Worm (Caenorhabditis elegans): ENCODE results near the gene W05H9.4.

Gene W05H9.4

DNA sequence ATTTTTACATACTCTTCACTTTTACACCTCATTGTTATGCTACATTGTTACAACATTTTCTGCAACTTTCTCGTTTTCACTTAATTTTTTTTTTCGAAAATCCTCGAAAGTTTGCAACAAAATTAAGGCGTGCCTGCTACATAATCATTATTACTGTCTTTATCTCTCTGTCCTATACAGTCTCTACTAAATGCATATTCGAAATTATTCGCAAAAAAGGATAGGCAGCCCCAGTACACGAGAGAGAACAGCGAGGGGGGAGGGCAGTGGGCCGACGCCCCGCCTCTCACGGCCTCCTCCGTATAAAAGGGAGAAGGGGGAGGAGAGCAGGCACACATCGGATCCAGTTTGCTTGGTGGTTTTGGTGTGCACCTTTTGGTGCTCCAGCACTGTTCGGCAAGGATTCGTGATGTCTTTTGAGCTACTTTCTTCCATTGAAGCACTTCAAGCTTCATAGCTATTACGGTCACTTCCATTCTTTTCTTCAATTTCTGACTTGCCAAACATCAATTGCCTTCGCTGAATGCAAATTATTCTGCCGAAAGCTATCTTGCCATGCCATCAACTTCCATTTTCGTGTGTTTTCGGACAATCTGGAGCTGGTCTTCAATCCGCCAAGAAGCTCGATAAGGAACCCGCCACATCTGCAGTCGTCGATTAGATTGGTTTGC lies 11.4 kb upstream of the W05H9.4 start (continued):
- TF ChIP-seq lsy-2 (tag; optimal IDR thresholded peaks at IDR 0.05): no peak
- no peak for TF ChIP-seq ceh-43 (GFP tag; optimal IDR thresholded peaks at IDR 0.05)
- no peak for TF ChIP-seq sem-2 (GFP tag; optimal IDR thresholded peaks at IDR 0.05)
- no peak for TF ChIP-seq flh-1 (GFP tag; optimal IDR thresholded peaks at IDR 0.05)
- no peak for TF ChIP-seq nhr-237 (tag; optimal IDR thresholded peaks at IDR 0.05)
- no peak for TF ChIP-seq pha-4 (tag; optimal IDR thresholded peaks at IDR 0.05)

DNA sequence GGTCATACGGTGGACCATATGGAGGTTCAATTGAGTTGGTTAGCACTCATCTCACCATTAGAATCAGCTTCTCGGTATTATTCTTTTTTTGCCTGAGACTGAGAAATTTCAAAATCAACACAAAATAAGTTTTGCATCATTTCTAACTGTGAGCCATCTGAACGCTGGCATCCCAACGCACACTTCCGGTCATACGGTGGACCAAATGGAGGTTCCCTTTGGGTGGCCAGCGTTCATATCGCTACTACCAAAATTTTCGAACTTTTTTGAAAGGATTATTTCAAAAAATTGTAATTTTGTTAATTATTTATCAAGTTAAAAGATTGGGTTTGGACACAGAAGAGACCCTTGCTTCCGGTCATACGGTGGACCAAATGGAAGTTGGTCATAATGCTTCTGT lies 10.7 kb upstream of the W05H9.4 start:
- TF ChIP-seq ces-1 (GFP tag; optimal IDR thresholded peaks at IDR 0.05): no peak
- no peak for TF ChIP-seq hlh-1 (tag; optimal IDR thresholded peaks at IDR 0.05)
- TF ChIP-seq M03D4.4 (tag; optimal IDR thresholded peaks at IDR 0.05): no peak
- TF ChIP-seq tbx-8 (GFP tag; optimal IDR thresholded peaks at IDR 0.05): no peak
- TF ChIP-seq drap-1 (GFP tag; optimal IDR thresholded peaks at IDR 0.05): no peak
- no peak for TF ChIP-seq unc-120 (tag; optimal IDR thresholded peaks at IDR 0.05; ENCODE audit: poor library complexity, severe bottlenecking)
- TF ChIP-seq flh-1 (GFP tag; optimal IDR thresholded peaks at IDR 0.05): no peak
- no peak for TF ChIP-seq elt-1 (tag; optimal IDR thresholded peaks at IDR 0.05; ENCODE audit: borderline replicate concordance, insufficient read depth)
- TF ChIP-seq lin-32 (GFP tag; optimal IDR thresholded peaks at IDR 0.05): no peak
- no peak for TF ChIP-seq ceh-39 (tag; optimal IDR thresholded peaks at IDR 0.05)
- no peak for TF ChIP-seq nhr-28 (tag; optimal IDR thresholded peaks at IDR 0.05)
- no peak for TF ChIP-seq zip-8 (tag; optimal IDR thresholded peaks at IDR 0.05)
- TF ChIP-seq ztf-11 (tag; optimal IDR thresholded peaks at IDR 0.05): no peak
- no peak for TF ChIP-seq mab-5 (tag; optimal IDR thresholded peaks at IDR 0.05)

DNA sequence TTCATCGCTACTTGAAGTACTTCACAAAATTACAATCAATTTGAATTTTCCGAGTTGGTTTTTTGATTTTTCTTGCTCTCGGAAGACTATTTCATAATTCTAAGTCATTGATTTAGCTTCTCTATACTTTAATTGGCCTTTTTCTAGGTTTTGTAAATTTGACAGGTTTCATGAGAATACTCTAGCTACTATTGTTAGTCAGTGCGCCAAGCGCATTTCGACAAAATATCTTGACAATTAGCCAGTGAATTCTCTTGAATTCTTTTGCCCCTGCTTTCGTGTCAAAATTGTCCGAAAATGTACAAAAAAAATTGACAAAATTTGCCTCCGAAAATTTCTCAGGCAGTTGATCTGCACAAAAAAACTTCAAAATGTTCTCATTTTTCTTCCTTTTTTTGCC lies 10.3 kb upstream of the W05H9.4 start:
- TF ChIP-seq sem-2 (GFP tag; optimal IDR thresholded peaks at IDR 0.05) (no peak), sptf-1 (tag; optimal IDR thresholded peaks at IDR 0.05) (no peak), ceh-83 (GFP tag; optimal IDR thresholded peaks at IDR 0.05) (no peak)

DNA sequence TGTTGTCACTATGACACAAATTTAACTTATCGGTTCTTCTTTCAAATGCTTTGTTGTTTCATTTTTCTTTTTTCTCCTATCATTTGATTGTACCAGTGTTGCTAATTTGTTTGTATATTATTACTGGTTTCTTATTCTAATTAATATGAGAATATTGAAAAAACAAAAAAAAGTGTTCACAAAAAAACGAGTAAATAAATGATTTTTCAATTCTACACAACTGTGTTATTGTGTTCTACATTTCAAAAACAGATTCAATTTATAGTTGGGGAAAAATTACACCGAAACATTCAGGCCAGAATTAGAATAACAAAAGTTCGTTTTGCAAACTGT lies 9.9 kb upstream of the W05H9.4 start:
- TF ChIP-seq cnd-1 (tag; optimal IDR thresholded peaks at IDR 0.05) (no peak), zip-8 (tag; optimal IDR thresholded peaks at IDR 0.05) (no peak)

DNA sequence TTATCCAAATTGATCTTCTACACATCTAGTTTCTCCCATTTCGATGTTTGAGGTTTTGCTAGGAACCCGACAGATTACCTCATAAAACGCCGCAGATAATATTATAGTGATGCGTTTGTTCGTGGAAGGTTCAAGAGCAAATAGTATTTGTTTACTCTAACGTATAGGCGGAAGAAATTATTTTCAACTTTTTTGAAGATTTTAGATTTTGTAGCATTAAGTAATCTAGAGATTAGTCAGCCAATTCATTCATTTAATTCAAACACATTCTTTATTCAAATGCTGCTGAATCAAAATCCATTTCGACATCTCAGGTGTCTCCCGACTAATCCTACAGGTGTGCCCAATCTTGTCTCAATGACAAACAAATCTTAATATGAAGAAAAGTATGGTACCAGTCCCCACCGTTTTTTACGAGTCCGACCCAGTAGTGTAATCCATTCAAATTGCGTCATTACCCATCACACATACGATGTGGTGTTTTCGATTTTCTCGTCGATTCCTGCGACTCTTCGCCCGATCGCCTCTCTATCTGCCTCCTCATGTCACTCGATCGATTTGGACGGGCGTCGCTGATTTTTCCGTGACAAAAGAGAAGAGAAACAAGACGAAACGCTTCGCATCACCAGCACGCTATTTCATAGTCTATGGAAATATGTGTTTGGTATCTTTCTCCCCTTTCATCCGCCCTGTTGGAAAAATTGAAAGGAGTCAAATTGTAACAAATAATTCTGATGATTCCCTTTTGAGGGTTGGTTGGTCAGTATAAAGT lies 9.4 kb upstream of the W05H9.4 start:
- TF ChIP-seq blmp-1 (tag; optimal IDR thresholded peaks at IDR 0.05) (no peak), elt-1 (tag; optimal IDR thresholded peaks at IDR 0.05; ENCODE audit: borderline replicate concordance, insufficient read depth) (no peak), ham-2 (GFP tag; optimal IDR thresholded peaks at IDR 0.05) (peak; percentile 24), ceh-83 (GFP tag; optimal IDR thresholded peaks at IDR 0.05) (peak; percentile 45), mls-2 (tag; optimal IDR thresholded peaks at IDR 0.05) (peak; percentile 8), zip-8 (tag; optimal IDR thresholded peaks at IDR 0.05) (peak; percentile 75), ztf-11 (tag; optimal IDR thresholded peaks at IDR 0.05) (no peak), lsy-2 (tag; optimal IDR thresholded peaks at IDR 0.05) (peak; percentile 21), unc-62 (GFP tag; optimal IDR thresholded peaks at IDR 0.05) (peak; percentile 86), unc-120 (tag; optimal IDR thresholded peaks at IDR 0.05; ENCODE audit: poor library complexity, severe bottlenecking) (peak; percentile 45), unc-39 (tag; optimal IDR thresholded peaks at IDR 0.05) (no peak), cnd-1 (tag; optimal IDR thresholded peaks at IDR 0.05) (peak; percentile 12), hlh-1 (tag; optimal IDR thresholded peaks at IDR 0.05) (peak; percentile 28)

DNA sequence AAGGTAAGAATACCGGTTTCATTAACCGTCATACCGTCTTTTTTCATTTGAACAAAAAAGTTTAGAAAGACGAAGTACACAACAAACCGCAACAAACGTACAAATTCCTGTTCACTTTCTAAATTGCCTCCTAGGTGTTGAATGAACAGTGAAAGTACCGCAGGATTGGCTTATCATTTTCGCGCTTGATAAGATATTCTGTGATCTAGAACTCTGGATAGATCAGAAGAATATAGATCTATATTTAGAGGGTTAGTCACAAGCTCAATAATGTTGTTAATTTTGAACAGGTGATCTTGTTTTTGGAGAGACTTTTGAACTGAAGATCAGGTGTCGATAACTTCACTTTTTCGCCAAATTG lies 8.8 kb upstream of the W05H9.4 start:
- TF ChIP-seq blmp-1 (tag; optimal IDR thresholded peaks at IDR 0.05) (peak; percentile 17), elt-3 (tag; optimal IDR thresholded peaks at IDR 0.05) (no peak)

Measured in whole organism, mixed stage, embryonic.